Fruit fly (Drosophila melanogaster): ENCODE results near the gene CG32681.

The CG32681 gene

dm6 chrX:10381252-10381651 lies at the start of gene CG32681:
Gene CG32681, minus strand, starts transcription at chrX:10381352.
- no peak for TF ChIP-seq insv (optimal IDR thresholded peaks at IDR 0.05)
- no peak for TF ChIP-seq Sin3A (optimal IDR thresholded peaks at IDR 0.05)

dm6 chrX:10417129-10417528 lies 36.0 kb upstream of the CG32681 start, which contains the start of gene RabX2:
Gene RabX2, plus strand, starts transcription at chrX:10417429.
- TF ChIP-seq insv (optimal IDR thresholded peaks at IDR 0.05), result no peak
- TF ChIP-seq Sin3A (optimal IDR thresholded peaks at IDR 0.05), result no peak
- TF ChIP-seq psq (optimal IDR thresholded peaks at IDR 0.05), result no peak
- TF ChIP-seq Myc (optimal IDR thresholded peaks at IDR 0.05), result no peak
- TF ChIP-seq h (optimal IDR thresholded peaks at IDR 0.05), result no peak
- TF ChIP-seq ttk (optimal IDR thresholded peaks at IDR 0.05), result no peak

- TF ChIP-seq insv (optimal IDR thresholded peaks at IDR 0.05) (no peak), h (optimal IDR thresholded peaks at IDR 0.05) (no peak), Sin3A (optimal IDR thresholded peaks at IDR 0.05) (no peak), psq (optimal IDR thresholded peaks at IDR 0.05) (no peak), Myc (optimal IDR thresholded peaks at IDR 0.05) (no peak), ttk (optimal IDR thresholded peaks at IDR 0.05) (no peak)
Measured at dm6 chrX:10398959-10399358, 17.8 kb upstream of the CG32681 start.

- TF ChIP-seq psq (optimal IDR thresholded peaks at IDR 0.05) (no peak), ttk (optimal IDR thresholded peaks at IDR 0.05) (no peak), Sin3A (optimal IDR thresholded peaks at IDR 0.05) (no peak), insv (optimal IDR thresholded peaks at IDR 0.05) (no peak), h (optimal IDR thresholded peaks at IDR 0.05) (no peak), Myc (optimal IDR thresholded peaks at IDR 0.05) (no peak)
Measured at dm6 chrX:10397514-10398133, 16.5 kb upstream of the CG32681 start.

- TF ChIP-seq psq (optimal IDR thresholded peaks at IDR 0.05) (no peak), h (optimal IDR thresholded peaks at IDR 0.05) (no peak), Myc (optimal IDR thresholded peaks at IDR 0.05) (no peak), ttk (optimal IDR thresholded peaks at IDR 0.05) (no peak), insv (optimal IDR thresholded peaks at IDR 0.05) (no peak)
Measured at dm6 chrX:10396832-10397231, 15.7 kb upstream of the CG32681 start.

dm6 chrX:10387672-10388071 lies 6.5 kb upstream of the CG32681 start:
- TF ChIP-seq insv (optimal IDR thresholded peaks at IDR 0.05) (no peak), Sin3A (optimal IDR thresholded peaks at IDR 0.05) (no peak), Myc (optimal IDR thresholded peaks at IDR 0.05) (no peak), psq (optimal IDR thresholded peaks at IDR 0.05) (no peak), h (optimal IDR thresholded peaks at IDR 0.05) (no peak), ttk (optimal IDR thresholded peaks at IDR 0.05) (no peak)

dm6 chrX:10386810-10387340 lies 5.7 kb upstream of the CG32681 start:
- TF ChIP-seq Myc (optimal IDR thresholded peaks at IDR 0.05) (no peak), insv (optimal IDR thresholded peaks at IDR 0.05) (no peak), h (optimal IDR thresholded peaks at IDR 0.05) (no peak), Sin3A (optimal IDR thresholded peaks at IDR 0.05) (no peak), ttk (optimal IDR thresholded peaks at IDR 0.05) (no peak), psq (optimal IDR thresholded peaks at IDR 0.05) (no peak)

dm6 chrX:10386183-10386582 lies 5.0 kb upstream of the CG32681 start:
- TF ChIP-seq h (optimal IDR thresholded peaks at IDR 0.05) (no peak), ttk (optimal IDR thresholded peaks at IDR 0.05) (no peak), Myc (optimal IDR thresholded peaks at IDR 0.05) (no peak), psq (optimal IDR thresholded peaks at IDR 0.05) (no peak), Sin3A (optimal IDR thresholded peaks at IDR 0.05) (no peak)

- TF ChIP-seq Myc (optimal IDR thresholded peaks at IDR 0.05), result no peak
- no peak for TF ChIP-seq ttk (optimal IDR thresholded peaks at IDR 0.05)
- TF ChIP-seq Sin3A (optimal IDR thresholded peaks at IDR 0.05), result no peak
- TF ChIP-seq psq (optimal IDR thresholded peaks at IDR 0.05), result no peak
- TF ChIP-seq insv (optimal IDR thresholded peaks at IDR 0.05), result no peak
- no peak for TF ChIP-seq h (optimal IDR thresholded peaks at IDR 0.05)
Measured at dm6 chrX:10385757-10386156, 4.6 kb upstream of the CG32681 start, which contains the start of the genes Psf3 and flw. Gene Psf3, minus strand, starts transcription at chrX:10385861. Gene flw, plus strand, starts transcription at chrX:10385960.

- TF ChIP-seq psq (optimal IDR thresholded peaks at IDR 0.05), result no peak
- no peak for TF ChIP-seq Myc (optimal IDR thresholded peaks at IDR 0.05)
- TF ChIP-seq ttk (optimal IDR thresholded peaks at IDR 0.05), result no peak
- TF ChIP-seq Sin3A (optimal IDR thresholded peaks at IDR 0.05), result no peak
- no peak for TF ChIP-seq insv (optimal IDR thresholded peaks at IDR 0.05)
- no peak for TF ChIP-seq h (optimal IDR thresholded peaks at IDR 0.05)
Measured at dm6 chrX:10384947-10385346, 3.8 kb upstream of the CG32681 start.

dm6 chrX:10375216-10375615 lies 5.9 kb downstream of the CG32681 start, which contains the start of the genes CG32686 and CG2898:
Gene CG32686, minus strand, starts transcription at chrX:10375316.
Gene CG2898, plus strand, starts transcription at chrX:10375374.
- TF ChIP-seq insv (optimal IDR thresholded peaks at IDR 0.05) (no peak), Sin3A (optimal IDR thresholded peaks at IDR 0.05) (no peak), psq (optimal IDR thresholded peaks at IDR 0.05) (no peak), Myc (optimal IDR thresholded peaks at IDR 0.05) (no peak), h (optimal IDR thresholded peaks at IDR 0.05) (no peak), ttk (optimal IDR thresholded peaks at IDR 0.05) (no peak)

- TF ChIP-seq h (optimal IDR thresholded peaks at IDR 0.05), result no peak
- no peak for TF ChIP-seq ttk (optimal IDR thresholded peaks at IDR 0.05)
- no peak for TF ChIP-seq Myc (optimal IDR thresholded peaks at IDR 0.05)
Measured at dm6 chrX:10370201-10371038, 10.7 kb downstream of the CG32681 start.
